Fruit fly (Drosophila melanogaster): Measurements from ENCODE around the gene CtsB.
A peak's percentile ranks its signal among the peaks of the same experiment; 100 is the strongest.

The CtsB gene

DNA sequence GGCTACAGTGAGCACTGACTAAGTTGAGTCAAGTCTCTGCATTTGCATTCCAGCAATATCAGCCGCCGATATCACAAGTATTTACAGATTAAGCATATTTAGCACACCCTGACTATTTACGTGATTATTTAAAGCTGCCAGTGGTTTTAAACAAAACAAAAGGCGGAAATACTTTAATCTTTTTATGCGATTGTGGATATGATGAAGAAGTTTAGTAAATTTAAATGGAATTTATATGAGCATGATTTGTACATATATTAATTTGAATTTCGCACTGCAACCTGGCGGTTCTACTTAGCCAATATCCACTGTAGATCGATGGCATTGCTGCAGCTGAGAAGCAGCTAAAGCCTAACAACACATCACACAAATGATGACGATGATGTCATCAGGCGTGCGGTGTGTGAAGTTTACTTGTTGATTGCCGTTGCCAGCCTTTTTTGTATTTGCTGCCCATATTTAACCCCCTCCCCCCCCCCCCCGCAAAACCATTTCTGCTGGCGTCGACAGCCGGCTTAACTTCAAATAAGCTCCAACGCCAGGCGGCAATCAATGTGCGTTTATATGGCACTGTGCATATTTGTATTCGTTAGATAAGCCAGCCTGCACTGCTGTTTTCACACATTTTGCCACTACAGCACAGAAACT, 33.7 kb upstream of the CtsB start (continued):
- TF ChIP-seq tio (GFP tag; optimal IDR thresholded peaks at IDR 0.05) (peak; percentile 30), Atf-2 (GFP tag; optimal IDR thresholded peaks at IDR 0.05) (peak; percentile 36), CG4404 (GFP tag; IDR thresholded peaks at IDR 0.05) (peak; percentile 33; the same call in 1 of the 2 replicates), H15 (GFP tag; IDR thresholded peaks at IDR 0.05) (peak; percentile 53; the same call in 1 of the 3 replicates), CG3838 (GFP tag; optimal IDR thresholded peaks at IDR 0.05) (no peak), CG18262 (tag; optimal IDR thresholded peaks at IDR 0.05) (peak; percentile 71), fu2 (GFP tag; optimal IDR thresholded peaks at IDR 0.05) (no peak), nom (GFP tag; optimal IDR thresholded peaks at IDR 0.05) (peak; percentile 31), CG1233 (GFP tag; optimal IDR thresholded peaks at IDR 0.05) (no peak), CG2202 (tag; optimal IDR thresholded peaks at IDR 0.05) (no peak), CG17359 (tag; optimal IDR thresholded peaks at IDR 0.05) (peak; percentile 55), CG8478 (optimal IDR thresholded peaks at IDR 0.05) (no peak), Aef1 (GFP tag; IDR thresholded peaks at IDR 0.05) (no peak; the same call in 2 of the 3 replicates), ATbp (GFP tag; optimal IDR thresholded peaks at IDR 0.05) (no peak), row (GFP tag; IDR thresholded peaks at IDR 0.05) (peak; percentile 71), CG34376 (GFP tag; optimal IDR thresholded peaks at IDR 0.05) (no peak), gt (GFP tag; IDR thresholded peaks at IDR 0.05) (no peak), en (GFP tag; optimal IDR thresholded peaks at IDR 0.05) (no peak), psq (GFP tag; optimal IDR thresholded peaks at IDR 0.05) (no peak), Dip2 (GFP tag; IDR thresholded peaks at IDR 0.05) (no peak), btn (GFP tag; optimal IDR thresholded peaks at IDR 0.05) (no peak), CG4282 (GFP tag; optimal IDR thresholded peaks at IDR 0.05) (no peak), MESR4 (GFP tag; optimal IDR thresholded peaks at IDR 0.05) (no peak), Adf1 (GFP tag; IDR thresholded peaks at IDR 0.05) (peak; percentile 58), CG6791 (GFP tag; IDR thresholded peaks at IDR 0.05; ENCODE audit: partially characterized antibody) (no peak), pnt (GFP tag; optimal IDR thresholded peaks at IDR 0.05) (peak; percentile 54), HLH54F (GFP tag; optimal IDR thresholded peaks at IDR 0.05) (peak; percentile 29), Gsc (GFP tag; IDR thresholded peaks at IDR 0.05) (peak; percentile 10; the same call in 1 of the 2 replicates), Hmr (GFP tag; optimal IDR thresholded peaks at IDR 0.05) (peak; percentile 56), Med (GFP tag) (peak; percentile 89), Tbp (GFP tag; optimal IDR thresholded peaks at IDR 0.05) (no peak), nmo (GFP tag; optimal IDR thresholded peaks at IDR 0.05) (peak; percentile 80), CG18619 (GFP tag; optimal IDR thresholded peaks at IDR 0.05) (peak; percentile 56), ewg (GFP tag; optimal IDR thresholded peaks at IDR 0.05) (peak; percentile 9), ssp (GFP tag; IDR thresholded peaks at IDR 0.05) (no peak), CG33213 (GFP tag; optimal IDR thresholded peaks at IDR 0.05) (no peak), B-H2 (GFP tag; optimal IDR thresholded peaks at IDR 0.05) (no peak), da (GFP tag; optimal IDR thresholded peaks at IDR 0.05) (no peak), CG2199 (GFP tag; IDR thresholded peaks at IDR 0.05) (no peak), CG2116 (GFP tag; optimal IDR thresholded peaks at IDR 0.05) (peak; percentile 16), CG18764 (GFP tag; optimal IDR thresholded peaks at IDR 0.05) (no peak), CG1832 (GFP tag; optimal IDR thresholded peaks at IDR 0.05) (no peak), CG12071 (GFP tag; optimal IDR thresholded peaks at IDR 0.05) (no peak), CG31388 (GFP tag; optimal IDR thresholded peaks at IDR 0.05) (no peak), disco-r (GFP tag; optimal IDR thresholded peaks at IDR 0.05) (no peak), cato (GFP tag; optimal IDR thresholded peaks at IDR 0.05; ENCODE audit: borderline replicate concordance) (peak; percentile 1), CG31224 (GFP tag; IDR thresholded peaks at IDR 0.05) (no peak), Oli (tag; optimal IDR thresholded peaks at IDR 0.05) (peak; percentile 81), Dp (GFP tag; optimal IDR thresholded peaks at IDR 0.05) (no peak), ttk (GFP tag; IDR thresholded peaks at IDR 0.05) (no peak), CG16779 (GFP tag; IDR thresholded peaks at IDR 0.05) (no peak)
